Fruit fly (Drosophila melanogaster) whole organism, embryonic: ENCODE results near the gene eIF2gamma.

ENCODE experiments used
- B-H1 ChIP-seq: fragments of 200-800 bp; sonication (Bioruptor generic); IDR thresholded peaks from 3 replicates; pipeline ENCODE4 v1.3.6; 2022; ENCODE audit warnings: missing biosample characterization, missing genetic modification characterization
- BEAF-32 ChIP-seq: fragments of 200-800 bp; sonication (Bioruptor generic); optimal IDR thresholded peaks from 3 replicates; lab custom pipeline; 2017; ENCODE audit warnings: missing biosample characterization, missing genetic modification characterization, mild to moderate bottlenecking, moderate library complexity, missing genetic modification reagents
- C15 ChIP-seq: fragments of 200-800 bp; sonication (Bioruptor generic); IDR thresholded peaks from 3 replicates; pipeline ENCODE4 v1.3.6; 2022; ENCODE audit warnings: missing biosample characterization, missing genetic modification characterization
- CG10321 ChIP-seq: fragments of 200-800 bp; sonication (Bioruptor generic); IDR thresholded peaks from 2 replicates; pipeline ENCODE4 v1.3.6; 2022; ENCODE audit warnings: missing biosample characterization, missing genetic modification characterization
- CG10543 ChIP-seq: fragments of 200-800 bp; sonication (Bioruptor generic); optimal IDR thresholded peaks from 3 replicates; lab custom pipeline; 2017; ENCODE audit warnings: missing biosample characterization, mild to moderate bottlenecking, missing genetic modification characterization, moderate library complexity
- CG10979 ChIP-seq: fragments of 200-800 bp; sonication (Bioruptor generic); optimal IDR thresholded peaks from 2 replicates; lab custom pipeline; 2018; ENCODE audit warnings: missing biosample characterization, mild to moderate bottlenecking, missing genetic modification characterization, moderate library complexity
- CG11398 ChIP-seq: fragments of 200-800 bp; sonication (Bioruptor generic); optimal IDR thresholded peaks from 2 replicates; lab custom pipeline; 2016; ENCODE audit warnings: missing biosample characterization, missing genetic modification characterization
- CG11560 ChIP-seq: fragments of 200-800 bp; sonication (Bioruptor generic); IDR thresholded peaks from 3 replicates; pipeline ENCODE4 v1.3.6; 2022; ENCODE audit warnings: missing biosample characterization, missing genetic modification characterization
- CG12071 ChIP-seq: fragments of 200-800 bp; sonication (Bioruptor generic); optimal IDR thresholded peaks from 3 replicates; lab custom pipeline; 2018; ENCODE audit warnings: missing biosample characterization, mild to moderate bottlenecking, missing genetic modification characterization
- CG12104 ChIP-seq: fragments of 200-800 bp; sonication (Bioruptor generic); optimal IDR thresholded peaks from 3 replicates; lab custom pipeline; 2016; ENCODE audit warnings: missing biosample characterization, missing genetic modification characterization
- CG12299 ChIP-seq: fragments of 200-800 bp; sonication (Bioruptor generic); optimal IDR thresholded peaks from 2 replicates; lab custom pipeline; 2018; ENCODE audit warnings: missing biosample characterization, mild to moderate bottlenecking, missing genetic modification characterization
- CG1647 ChIP-seq: fragments of 200-800 bp; sonication (Bioruptor generic); optimal IDR thresholded peaks from 3 replicates; lab custom pipeline; 2016; ENCODE audit warnings: missing biosample characterization, missing genetic modification characterization
- CG16863 ChIP-seq: fragments of 200-800 bp; sonication (Bioruptor generic); optimal IDR thresholded peaks from 3 replicates; lab custom pipeline; 2016; ENCODE audit warnings: missing biosample characterization, missing genetic modification characterization
- CG17328 ChIP-seq: fragments of 200-800 bp; sonication (Bioruptor generic); IDR thresholded peaks from 2 replicates; pipeline ENCODE4 v1.3.6; 2022; ENCODE audit warnings: missing biosample characterization, missing genetic modification characterization
- CG17568 ChIP-seq: fragments of 200-800 bp; sonication (Bioruptor generic); optimal IDR thresholded peaks from 2 replicates; lab custom pipeline; 2018; ENCODE audit warnings: missing biosample characterization, mild to moderate bottlenecking, missing genetic modification characterization, moderate library complexity
- CG18764 ChIP-seq: fragments of 200-800 bp; sonication (Bioruptor generic); optimal IDR thresholded peaks from 3 replicates; lab custom pipeline; 2016; ENCODE audit warnings: missing biosample characterization, missing genetic modification characterization
- CG2678 ChIP-seq: fragments of 200-800 bp; sonication (Bioruptor generic); optimal IDR thresholded peaks from 3 replicates; lab custom pipeline; 2019; ENCODE audit warnings: missing biosample characterization, mild to moderate bottlenecking, missing genetic modification characterization, moderate library complexity
- CG30431 ChIP-seq: fragments of 200-800 bp; sonication (Bioruptor generic); optimal IDR thresholded peaks from 2 replicates; lab custom pipeline; 2017; ENCODE audit warnings: missing biosample characterization, missing genetic modification characterization
- CG31224 ChIP-seq: fragments of 200-800 bp; sonication (Bioruptor generic); IDR thresholded peaks from 2 replicates; pipeline ENCODE4 v1.3.6; 2022; ENCODE audit warnings: missing biosample characterization, missing genetic modification characterization
- CG4854 ChIP-seq: fragments of 200-800 bp; sonication (Bioruptor generic); optimal IDR thresholded peaks from 2 replicates; lab custom pipeline; 2016; ENCODE audit warnings: missing biosample characterization, missing genetic modification characterization, inconsistent platforms
- CG6175 ChIP-seq: fragments of 200-800 bp; sonication (Bioruptor generic); IDR thresholded peaks from 3 replicates; pipeline ENCODE4 v1.3.6; 2022; ENCODE audit warnings: missing biosample characterization, missing genetic modification characterization
- CG6654 ChIP-seq: fragments of 200-800 bp; sonication (Bioruptor generic); optimal IDR thresholded peaks from 2 replicates; lab custom pipeline; 2017; ENCODE audit warnings: missing biosample characterization, mild to moderate bottlenecking, missing genetic modification characterization
- CG8281 ChIP-seq: fragments of 200-800 bp; sonication (Bioruptor generic); optimal IDR thresholded peaks from 2 replicates; lab custom pipeline; 2018; ENCODE audit warnings: missing biosample characterization, mild to moderate bottlenecking, missing genetic modification characterization, moderate library complexity
- CG8924 ChIP-seq: fragments of 200-800 bp; optimal IDR thresholded peaks from 3 replicates; lab custom pipeline; 2019; ENCODE audit warnings: missing biosample characterization, mild to moderate bottlenecking, missing genetic modification characterization, moderate library complexity
- Dll ChIP-seq: fragments of 200-800 bp; sonication (Bioruptor generic); IDR thresholded peaks from 4 replicates; pipeline ENCODE4 v1.3.6; 2022; ENCODE audit warnings: missing biosample characterization, missing genetic modification characterization; ENCODE audit not compliant: partially characterized antibody
- Doc2 ChIP-seq: fragments of 200-800 bp; sonication (Bioruptor generic); IDR thresholded peaks from 2 replicates; pipeline ENCODE4 v1.3.6; 2022; ENCODE audit warnings: missing biosample characterization, missing genetic modification characterization
- ERR ChIP-seq: fragments of 200-800 bp; sonication (Bioruptor generic); optimal IDR thresholded peaks from 2 replicates; lab custom pipeline; 2016; ENCODE audit warnings: missing biosample characterization, missing genetic modification characterization
- Fer2 ChIP-seq: fragments of 200-800 bp; sonication (Bioruptor generic); optimal IDR thresholded peaks from 2 replicates; lab custom pipeline; 2018; ENCODE audit warnings: missing biosample characterization, mild to moderate bottlenecking, missing genetic modification characterization, moderate library complexity
- Fer3 ChIP-seq: fragments of 200-800 bp; sonication (Bioruptor generic); optimal IDR thresholded peaks from 2 replicates; lab custom pipeline; 2018; ENCODE audit warnings: missing biosample characterization, mild to moderate bottlenecking, missing genetic modification characterization, moderate library complexity
- HLH4C ChIP-seq: fragments of 200-800 bp; sonication (Bioruptor generic); IDR thresholded peaks from 3 replicates; pipeline ENCODE4 v1.3.6; 2022; ENCODE audit warnings: missing biosample characterization, missing genetic modification characterization; ENCODE audit not compliant: partially characterized antibody
- HmgZ ChIP-seq: fragments of 200-800 bp; sonication (Bioruptor generic); optimal IDR thresholded peaks from 2 replicates; lab custom pipeline; 2018; ENCODE audit warnings: missing biosample characterization, mild to moderate bottlenecking, missing genetic modification characterization
- Rx ChIP-seq: fragments of 200-800 bp; sonication (Bioruptor generic); IDR thresholded peaks from 2 replicates; pipeline ENCODE4 v1.3.6; 2022; ENCODE audit warnings: missing biosample characterization, missing genetic modification characterization
- Scr ChIP-seq: fragments of 200-800 bp; sonication (Bioruptor generic); IDR thresholded peaks from 2 replicates; pipeline ENCODE4 v1.3.6; 2022; ENCODE audit warnings: missing biosample characterization, missing genetic modification characterization; ENCODE audit not compliant: partially characterized antibody
- Sox102F ChIP-seq: fragments of 200-800 bp; sonication (Bioruptor generic); optimal IDR thresholded peaks from 2 replicates; lab custom pipeline; 2018; ENCODE audit warnings: missing biosample characterization, mild to moderate bottlenecking, missing genetic modification characterization, moderate library complexity
- aop ChIP-seq: fragments of 200-800 bp; sonication (Bioruptor generic); IDR thresholded peaks from 2 replicates; pipeline ENCODE4 v1.3.6; 2022; ENCODE audit warnings: missing biosample characterization, missing genetic modification characterization
- bcd ChIP-seq: fragments of 200-800 bp; sonication (Bioruptor generic); optimal IDR thresholded peaks from 2 replicates; lab custom pipeline; 2017; ENCODE audit warnings: missing biosample characterization, mild to moderate bottlenecking, missing genetic modification characterization
- caup ChIP-seq: fragments of 200-800 bp; sonication (Bioruptor generic); optimal IDR thresholded peaks from 3 replicates; lab custom pipeline; 2017; ENCODE audit warnings: missing biosample characterization, mild to moderate bottlenecking, missing genetic modification characterization, moderate library complexity; ENCODE audit not compliant: severe bottlenecking
- fd102C ChIP-seq: fragments of 200-800 bp; sonication (Bioruptor generic); optimal IDR thresholded peaks from 2 replicates; lab custom pipeline; 2018; ENCODE audit warnings: missing biosample characterization, mild to moderate bottlenecking, missing genetic modification characterization, moderate library complexity
- gfzf ChIP-seq: fragments of 200-800 bp; sonication (Bioruptor generic); optimal IDR thresholded peaks from 2 replicates; lab custom pipeline; 2016; ENCODE audit warnings: missing biosample characterization, mild to moderate bottlenecking, missing genetic modification characterization, moderate library complexity
- ham ChIP-seq: fragments of 200-800 bp; sonication (Bioruptor generic); IDR thresholded peaks from 2 replicates; pipeline ENCODE4 v1.3.6; 2022; ENCODE audit warnings: missing biosample characterization, missing genetic modification characterization
- hkb ChIP-seq, 2 experiments: fragments of 200-800 bp in 1 of 2; fragments of >200 bp in 1 of 2; sonication (Bioruptor generic) in 1 of 2; IDR thresholded peaks in 1 of 2; optimal IDR thresholded peaks in 1 of 2; 2 replicates each; pipeline versions ENCODE4 v1.3.6 to Lab custom; 2017 to 2022; ENCODE audit warnings: missing biosample characterization in 1 of 2, missing genetic modification characterization in 1 of 2
- knrl ChIP-seq: fragments of 200-800 bp; sonication (Bioruptor generic); IDR thresholded peaks from 3 replicates; pipeline ENCODE4 v1.3.6; 2022; ENCODE audit warnings: missing biosample characterization, missing genetic modification characterization; ENCODE audit not compliant: partially characterized antibody
- lmd ChIP-seq: fragments of 200-800 bp; sonication (Bioruptor generic); IDR thresholded peaks from 2 replicates; pipeline ENCODE4 v1.3.6; 2022; ENCODE audit warnings: missing biosample characterization, missing genetic modification characterization
- mam ChIP-seq: fragments of 200-800 bp; sonication (Bioruptor generic); optimal IDR thresholded peaks from 3 replicates; lab custom pipeline; 2016; ENCODE audit warnings: missing biosample characterization, missing genetic modification characterization
- mirr ChIP-seq: fragments of 200-800 bp; sonication (Bioruptor generic); optimal IDR thresholded peaks from 3 replicates; lab custom pipeline; 2018; ENCODE audit warnings: missing biosample characterization, mild to moderate bottlenecking, missing genetic modification characterization
- pan ChIP-seq, 4 experiments: fragments of >200 bp in 3 of 4; fragments of 200-800 bp in 1 of 4; sonication (Bioruptor generic) in 1 of 4; optimal IDR thresholded peaks in 3 of 4; IDR thresholded peaks in 1 of 4; 2 replicates each; pipeline versions ENCODE4 v1.3.6 to Lab custom; 2017 to 2022; ENCODE audit warnings: missing biosample characterization in 2 of 4, missing genetic modification characterization in 2 of 4, mixed read lengths in 1 of 4
- sqz ChIP-seq: fragments of 200-800 bp; sonication (Bioruptor generic); optimal IDR thresholded peaks from 3 replicates; lab custom pipeline; 2018; ENCODE audit warnings: missing biosample characterization, mild to moderate bottlenecking, missing genetic modification characterization
- unpg ChIP-seq: fragments of 200-800 bp; sonication (Bioruptor generic); optimal IDR thresholded peaks from 3 replicates; lab custom pipeline; 2018; ENCODE audit warnings: missing biosample characterization, mild to moderate bottlenecking, missing genetic modification characterization, moderate library complexity
- usp ChIP-seq: fragments of >200 bp; optimal IDR thresholded peaks from 2 replicates; lab custom pipeline; 2017; ENCODE audit warnings: missing biosample characterization, missing genetic modification characterization
- vvl ChIP-seq: fragments of 200-800 bp; sonication (Bioruptor generic); IDR thresholded peaks from 2 replicates; pipeline ENCODE4 v1.3.6; 2022; ENCODE audit warnings: missing biosample characterization, missing genetic modification characterization

The eIF2gamma gene

dm6 chr3R:15243452-15243851 is 19.8 kb downstream of the eIF2gamma start (continued):
- TF ChIP-seq CG18764 (GFP tag; lab: Kevin White, UChicago) = no peak
- no peak for TF ChIP-seq Fer2 (tag; lab: Kevin White, UChicago)
- TF ChIP-seq CG2678 = no peak
- TF ChIP-seq fd102C (GFP tag; lab: Kevin White, UChicago) = no peak
- TF ChIP-seq CG17328 = no peak
- no peak for TF ChIP-seq aop
- TF ChIP-seq knrl (GFP tag; lab: Robert Waterston, UW) = no peak
- TF ChIP-seq CG1647 (GFP tag; lab: Kevin White, UChicago) = no peak
- TF ChIP-seq usp (GFP tag; lab: Kevin White, UChicago) = no peak
- TF ChIP-seq CG31224 (GFP tag; lab: Robert Waterston, UW) = no peak
- no peak for TF ChIP-seq Rx (GFP tag; lab: Robert Waterston, UW)
- TF ChIP-seq lmd (GFP tag; lab: Robert Waterston, UW) = no peak
- no peak for TF ChIP-seq CG12104 (GFP tag; lab: Kevin White, UChicago)
- no peak for TF ChIP-seq ERR (GFP tag; lab: Kevin White, UChicago)
- no peak for TF ChIP-seq CG16863 (GFP tag; lab: Kevin White, UChicago)
- TF ChIP-seq sqz (GFP tag; lab: Kevin White, UChicago) = peak; percentile 45
- TF ChIP-seq CG30431 (GFP tag; lab: Kevin White, UChicago) = no peak
- TF ChIP-seq HLH4C (GFP tag; lab: Robert Waterston, UW) = no peak
- no peak for TF ChIP-seq ham
- peak; percentile 57 for TF ChIP-seq HmgZ (tag; lab: Kevin White, UChicago)
- no peak for TF ChIP-seq CG12299
- no peak for TF ChIP-seq Sox102F (GFP tag; lab: Kevin White, UChicago)
- TF ChIP-seq CG12071 = no peak
- no peak for TF ChIP-seq CG6175 (GFP tag; lab: Robert Waterston, UW)
- no peak for TF ChIP-seq hkb (optimal IDR thresholded peaks at IDR 0.05; lab: Kevin White, UChicago)
- peak; percentile 17; the same call in 1 of the 2 replicates for TF ChIP-seq hkb (GFP tag; IDR thresholded peaks at IDR 0.05; lab: Robert Waterston, UW)
- TF ChIP-seq CG11398 (GFP tag; lab: Kevin White, UChicago) = no peak
- no peak for TF ChIP-seq unpg (GFP tag; lab: Kevin White, UChicago)
- TF ChIP-seq Dll = peak; percentile 28; the same call in 1 of the 4 replicates
- TF ChIP-seq vvl (GFP tag; lab: Robert Waterston, UW) = 0 out of 2 replicates have a peak, but pooled peaks have one; percentile 35
- TF ChIP-seq CG11560 (tag; lab: Robert Waterston, UW) = no peak
- TF ChIP-seq B-H1 (GFP tag; lab: Robert Waterston, UW) = no peak
- TF ChIP-seq gfzf (GFP tag; lab: Kevin White, UChicago) = no peak
- no peak for TF ChIP-seq Fer3
- TF ChIP-seq CG6654 (GFP tag; lab: Kevin White, UChicago) = no peak
- no peak for TF ChIP-seq CG10979 (tag; lab: Kevin White, UChicago)
- TF ChIP-seq CG10321 (GFP tag; lab: Robert Waterston, UW) = peak; percentile 97
- no peak for TF ChIP-seq bcd
- no peak for TF ChIP-seq caup (GFP tag; lab: Kevin White, UChicago)
- no peak for TF ChIP-seq CG8281
- TF ChIP-seq CG17568 = no peak
- TF ChIP-seq C15 (GFP tag; lab: Robert Waterston, UW) = no peak
- no peak for TF ChIP-seq Scr (GFP tag; lab: Robert Waterston, UW)
- no peak for TF ChIP-seq Doc2 (GFP tag; lab: Robert Waterston, UW)
- no peak for TF ChIP-seq mirr (GFP tag; lab: Kevin White, UChicago)
- TF ChIP-seq mam (GFP tag; lab: Kevin White, UChicago) = no peak
- TF ChIP-seq CG4854 (GFP tag; lab: Kevin White, UChicago) = no peak
- TF ChIP-seq CG8924 = peak; percentile 13
- peak; percentile 70 for TF ChIP-seq CG10543 (GFP tag; lab: Kevin White, UChicago)
- no peak for TF ChIP-seq BEAF-32 (GFP tag; lab: Kevin White, UChicago)
- TF ChIP-seq pan (optimal IDR thresholded peaks at IDR 0.05; lab: Kevin White, UChicago) = no peak
- no peak for TF ChIP-seq pan (GFP tag; optimal IDR thresholded peaks at IDR 0.05 in 1 of 2, IDR thresholded peaks at IDR 0.05 in 1 of 2)
